Fruit fly (Drosophila melanogaster) whole organism, embryonic: ENCODE data around the gene CG17202.

ENCODE experiments used
- Adf1 ChIP-seq: fragments of 200-800 bp; sonication (Bioruptor generic); IDR thresholded peaks from 2 replicates; pipeline ENCODE4 v1.3.6; 2022; ENCODE audit warnings: missing biosample characterization, missing genetic modification characterization
- Antp ChIP-seq: fragments of 200-800 bp; sonication (Bioruptor generic); optimal IDR thresholded peaks from 3 replicates; lab custom pipeline; 2016; ENCODE audit warnings: missing biosample characterization, missing genetic modification characterization
- CG1024 ChIP-seq: fragments of 200-800 bp; sonication (Bioruptor generic); IDR thresholded peaks from 2 replicates; pipeline ENCODE4 v1.3.6; 2022; ENCODE audit warnings: missing biosample characterization, missing genetic modification characterization
- CG11456 ChIP-seq: fragments of 200-800 bp; sonication (Bioruptor generic); IDR thresholded peaks from 3 replicates; pipeline ENCODE4 v1.3.6; 2022; ENCODE audit warnings: missing biosample characterization, missing genetic modification characterization
- CG11504 ChIP-seq: fragments of 200-800 bp; sonication (Bioruptor generic); optimal IDR thresholded peaks from 3 replicates; lab custom pipeline; 2019; ENCODE audit warnings: missing biosample characterization, mild to moderate bottlenecking, missing genetic modification characterization, moderate library complexity
- CG12155 ChIP-seq: fragments of 200-800 bp; sonication (Bioruptor generic); optimal IDR thresholded peaks from 3 replicates; lab custom pipeline; 2016; ENCODE audit warnings: missing biosample characterization, missing genetic modification characterization
- CG12942 ChIP-seq: fragments of 200-800 bp; sonication (Bioruptor generic); optimal IDR thresholded peaks from 3 replicates; lab custom pipeline; 2016; ENCODE audit warnings: missing biosample characterization, missing genetic modification characterization
- CG13287 ChIP-seq: fragments of 200-800 bp; sonication (Bioruptor generic); IDR thresholded peaks from 2 replicates; pipeline ENCODE4 v1.3.6; 2022; ENCODE audit warnings: missing biosample characterization, missing genetic modification characterization; ENCODE audit not compliant: partially characterized antibody
- CG16863 ChIP-seq: fragments of 200-800 bp; sonication (Bioruptor generic); optimal IDR thresholded peaks from 3 replicates; lab custom pipeline; 2016; ENCODE audit warnings: missing biosample characterization, missing genetic modification characterization
- CG17385 ChIP-seq: fragments of 200-800 bp; sonication (Bioruptor generic); optimal IDR thresholded peaks from 3 replicates; lab custom pipeline; 2018; ENCODE audit warnings: missing biosample characterization, mild to moderate bottlenecking, missing genetic modification characterization
- CG18011 ChIP-seq: fragments of 200-800 bp; sonication (Bioruptor generic); optimal IDR thresholded peaks from 2 replicates; lab custom pipeline; 2017; ENCODE audit warnings: missing biosample characterization, missing genetic modification characterization, mild to moderate bottlenecking, moderate library complexity, missing genotype
- CG2712 ChIP-seq: fragments of 200-800 bp; optimal IDR thresholded peaks from 3 replicates; lab custom pipeline; 2019; ENCODE audit warnings: missing biosample characterization, mild to moderate bottlenecking, missing genetic modification characterization, moderate library complexity
- CG3838 ChIP-seq: fragments of 200-800 bp; sonication (Bioruptor generic); optimal IDR thresholded peaks from 3 replicates; lab custom pipeline; 2016; ENCODE audit warnings: missing biosample characterization, missing genetic modification characterization
- CG3847 ChIP-seq: fragments of 200-800 bp; sonication (Bioruptor generic); IDR thresholded peaks from 2 replicates; pipeline ENCODE4 v1.3.6; 2022; ENCODE audit warnings: missing biosample characterization, missing genetic modification characterization
- CG4328 ChIP-seq: fragments of 200-800 bp; sonication (Bioruptor generic); optimal IDR thresholded peaks from 3 replicates; lab custom pipeline; 2017; ENCODE audit warnings: missing biosample characterization, missing genetic modification reagents, missing genetic modification characterization
- CG6765 ChIP-seq: fragments of 200-800 bp; sonication (Bioruptor generic); optimal IDR thresholded peaks from 3 replicates; lab custom pipeline; 2017; ENCODE audit warnings: missing biosample characterization, mild to moderate bottlenecking, missing genetic modification characterization
- CG6854 ChIP-seq: fragments of 200-800 bp; sonication (Bioruptor generic); optimal IDR thresholded peaks from 3 replicates; lab custom pipeline; 2017; ENCODE audit warnings: missing biosample characterization, mild to moderate bottlenecking, missing genetic modification characterization
- CG8281 ChIP-seq: fragments of 200-800 bp; sonication (Bioruptor generic); optimal IDR thresholded peaks from 2 replicates; lab custom pipeline; 2018; ENCODE audit warnings: missing biosample characterization, mild to moderate bottlenecking, missing genetic modification characterization, moderate library complexity
- CG8359 ChIP-seq: fragments of 200-800 bp; sonication (Bioruptor generic); optimal IDR thresholded peaks from 2 replicates; lab custom pipeline; 2017; ENCODE audit warnings: missing biosample characterization, mild to moderate bottlenecking, missing genetic modification characterization, borderline replicate concordance
- E2f2 ChIP-seq: fragments of 200-800 bp; sonication (Bioruptor generic); IDR thresholded peaks from 2 replicates; pipeline ENCODE4 v1.3.6; 2022; ENCODE audit warnings: missing biosample characterization, missing genetic modification characterization
- Elba2 ChIP-seq: fragments of 200-800 bp; sonication (Bioruptor generic); optimal IDR thresholded peaks from 3 replicates; lab custom pipeline; 2016; ENCODE audit warnings: missing biosample characterization, missing genetic modification characterization
- Fer2 ChIP-seq: fragments of 200-800 bp; sonication (Bioruptor generic); optimal IDR thresholded peaks from 2 replicates; lab custom pipeline; 2018; ENCODE audit warnings: missing biosample characterization, mild to moderate bottlenecking, missing genetic modification characterization, moderate library complexity
- H2.0 ChIP-seq: fragments of 200-800 bp; sonication (Bioruptor generic); IDR thresholded peaks from 2 replicates; pipeline ENCODE4 v1.3.6; 2022; ENCODE audit warnings: missing biosample characterization, missing genetic modification characterization
- Hmx ChIP-seq: fragments of 200-800 bp; sonication (Bioruptor generic); optimal IDR thresholded peaks from 2 replicates; lab custom pipeline; 2016; ENCODE audit warnings: missing biosample characterization, missing genetic modification characterization
- Kr ChIP-seq: fragments of 200-800 bp; sonication (Bioruptor generic); optimal IDR thresholded peaks from 2 replicates; lab custom pipeline; 2017; ENCODE audit warnings: missing biosample characterization, mild to moderate bottlenecking, missing genetic modification characterization
- NK7.1 ChIP-seq: fragments of 200-800 bp; sonication (Bioruptor generic); optimal IDR thresholded peaks from 3 replicates; lab custom pipeline; 2016; ENCODE audit warnings: missing biosample characterization, missing genetic modification characterization
- Poxn ChIP-seq: fragments of 200-800 bp; sonication (Bioruptor generic); IDR thresholded peaks from 2 replicates; pipeline ENCODE4 v1.3.6; 2022; ENCODE audit warnings: missing biosample characterization, missing genetic modification characterization
- Trl ChIP-seq, 3 experiments: fragments of >200 bp in 2 of 3; fragments of 200-800 bp in 1 of 3; sonication (Bioruptor generic) in 1 of 3; optimal IDR thresholded peaks; 2 replicates in 1 of 3; 3 replicates in 2 of 3; lab custom pipeline; 2016 to 2017; ENCODE audit warnings: missing biosample characterization in 1 of 3, missing genetic modification characterization in 1 of 3
- aop ChIP-seq: fragments of 200-800 bp; sonication (Bioruptor generic); IDR thresholded peaks from 2 replicates; pipeline ENCODE4 v1.3.6; 2022; ENCODE audit warnings: missing biosample characterization, missing genetic modification characterization
- bab2 ChIP-seq: fragments of 200-800 bp; sonication (Bioruptor generic); optimal IDR thresholded peaks from 2 replicates; lab custom pipeline; 2016; ENCODE audit warnings: missing biosample characterization, missing genetic modification characterization
- cato ChIP-seq: fragments of 200-800 bp; sonication (Bioruptor generic); optimal IDR thresholded peaks from 2 replicates; lab custom pipeline; 2016; ENCODE audit warnings: missing biosample characterization, missing genetic modification characterization, borderline replicate concordance
- chm ChIP-seq: fragments of 200-800 bp; sonication (Bioruptor generic); IDR thresholded peaks from 2 replicates; pipeline ENCODE4 v1.3.6; 2022; ENCODE audit warnings: missing biosample characterization, missing genetic modification characterization
- cwo ChIP-seq: fragments of 200-800 bp; sonication (Bioruptor generic); optimal IDR thresholded peaks from 3 replicates; lab custom pipeline; 2017; ENCODE audit warnings: missing biosample characterization, missing genetic modification characterization, mild to moderate bottlenecking, moderate library complexity, missing genetic modification reagents
- dpn ChIP-seq, 2 experiments: fragments of 200-800 bp; sonication (Bioruptor generic); optimal IDR thresholded peaks; 3 replicates each; lab custom pipeline; 2016; ENCODE audit warnings: missing biosample characterization in 2 of 2, missing genetic modification characterization in 2 of 2
- fd64A ChIP-seq: fragments of 200-800 bp; sonication (Bioruptor generic); optimal IDR thresholded peaks from 3 replicates; lab custom pipeline; 2018; ENCODE audit warnings: missing biosample characterization, mild to moderate bottlenecking, missing genetic modification characterization
- hth ChIP-seq: fragments of >200 bp; optimal IDR thresholded peaks from 2 replicates; lab custom pipeline; 2017; ENCODE audit warnings: inconsistent platforms
- jing ChIP-seq: fragments of 200-800 bp; sonication (Bioruptor generic); optimal IDR thresholded peaks from 2 replicates; lab custom pipeline; 2018; ENCODE audit warnings: missing biosample characterization, mild to moderate bottlenecking, missing genetic modification characterization
- kay ChIP-seq: fragments of 200-800 bp; sonication (Bioruptor generic); optimal IDR thresholded peaks from 2 replicates; lab custom pipeline; 2016; ENCODE audit warnings: missing biosample characterization, missing genetic modification characterization
- lbe ChIP-seq: fragments of 200-800 bp; sonication (Bioruptor generic); optimal IDR thresholded peaks from 2 replicates; lab custom pipeline; 2016; ENCODE audit warnings: missing biosample characterization, mild to moderate bottlenecking, missing genetic modification characterization
- luna ChIP-seq: fragments of 200-800 bp; sonication (Bioruptor generic); optimal IDR thresholded peaks from 2 replicates; lab custom pipeline; 2016; ENCODE audit warnings: missing biosample characterization, missing genetic modification characterization
- p53 ChIP-seq: fragments of 200-800 bp; sonication (Bioruptor generic); optimal IDR thresholded peaks from 2 replicates; lab custom pipeline; 2016; ENCODE audit warnings: missing biosample characterization, missing genetic modification characterization
- psq ChIP-seq: fragments of 200-800 bp; sonication (Bioruptor generic); optimal IDR thresholded peaks from 2 replicates; lab custom pipeline; 2017; ENCODE audit warnings: missing biosample characterization, missing genetic modification characterization
- ro ChIP-seq: fragments of 200-800 bp; sonication (Bioruptor generic); IDR thresholded peaks from 2 replicates; pipeline ENCODE4 v1.3.6; 2022; ENCODE audit warnings: missing biosample characterization, missing genetic modification characterization
- row ChIP-seq: fragments of 200-800 bp; sonication (Bioruptor generic); IDR thresholded peaks from 3 replicates; pipeline ENCODE4 v1.3.6; 2022; ENCODE audit warnings: missing biosample characterization, missing genetic modification characterization
- sob ChIP-seq: fragments of 200-800 bp; sonication (Bioruptor generic); IDR thresholded peaks from 2 replicates; pipeline ENCODE4 v1.3.6; 2022; ENCODE audit warnings: missing biosample characterization, missing genetic modification characterization
- sr ChIP-seq: fragments of 200-800 bp; sonication (Bioruptor generic); IDR thresholded peaks from 3 replicates; pipeline ENCODE4 v1.3.6; 2022; ENCODE audit warnings: missing biosample characterization, missing genetic modification characterization
- tio ChIP-seq: fragments of 200-800 bp; sonication (Bioruptor generic); optimal IDR thresholded peaks from 2 replicates; lab custom pipeline; 2017; ENCODE audit warnings: missing biosample characterization, missing genetic modification characterization, inconsistent platforms
- ttk ChIP-seq: fragments of 200-800 bp; sonication (Bioruptor generic); IDR thresholded peaks from 2 replicates; pipeline ENCODE4 v2.1.2; 2022; ENCODE audit warnings: missing biosample characterization, missing genetic modification characterization
- unc-4 ChIP-seq: fragments of 200-800 bp; sonication (Bioruptor generic); IDR thresholded peaks from 2 replicates; pipeline ENCODE4 v1.3.6; 2022; ENCODE audit warnings: missing biosample characterization, missing genetic modification characterization; ENCODE audit not compliant: partially characterized antibody
- usp ChIP-seq: fragments of >200 bp; optimal IDR thresholded peaks from 2 replicates; lab custom pipeline; 2017; ENCODE audit warnings: missing biosample characterization, missing genetic modification characterization
- wor ChIP-seq: fragments of 200-800 bp; sonication (Bioruptor generic); IDR thresholded peaks from 2 replicates; pipeline ENCODE4 v1.3.6; 2022; ENCODE audit warnings: missing biosample characterization, missing genetic modification characterization

The CG17202 gene

DNA sequence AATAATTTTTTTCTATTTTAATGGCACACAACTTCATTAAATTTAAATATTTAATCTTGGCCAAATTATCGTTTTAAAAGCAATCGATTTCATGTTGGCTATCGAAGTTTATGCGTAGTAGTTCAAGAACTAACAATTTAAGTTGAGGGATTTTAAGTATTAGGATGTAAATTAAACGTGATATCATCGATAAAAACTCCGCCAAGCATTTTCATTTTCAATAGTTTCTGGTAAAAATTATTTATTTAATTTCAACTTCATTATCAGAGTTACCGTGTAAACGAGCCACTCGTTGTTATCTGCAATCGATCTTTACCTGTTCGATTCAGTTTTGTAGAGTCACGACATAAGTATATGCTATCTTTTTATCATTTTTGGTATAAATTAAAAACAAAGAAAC, 19.6 kb upstream of the CG17202 start (continued):
- TF ChIP-seq Hmx (GFP tag; lab: Kevin White, UChicago) = peak; percentile 87
- no peak for TF ChIP-seq usp (GFP tag; lab: Kevin White, UChicago)
- peak; percentile 81 for TF ChIP-seq Elba2 (GFP tag; lab: Kevin White, UChicago)
- TF ChIP-seq wor (GFP tag; lab: Robert Waterston, UW) = peak; percentile 92
- peak; percentile 100 for TF ChIP-seq chm (GFP tag; lab: Robert Waterston, UW)
- peak; percentile 93 for TF ChIP-seq ttk (GFP tag; lab: Robert Waterston, UW)
- peak; percentile 99 for TF ChIP-seq CG6765
- TF ChIP-seq hth (lab: Kevin White, UChicago) = no peak
- TF ChIP-seq dpn (GFP tag; optimal IDR thresholded peaks at IDR 0.05; lab: Kevin White, UChicago) = peak; percentile 94
- peak; percentile 97 for TF ChIP-seq CG11504 (tag; lab: Kevin White, UChicago)
- TF ChIP-seq aop (GFP tag; lab: Robert Waterston, UW) = peak; percentile 90
- TF ChIP-seq ro = peak; percentile 63
- peak; percentile 71; the same call in 1 of the 2 replicates for TF ChIP-seq CG13287 (GFP tag; lab: Robert Waterston, UW)
- TF ChIP-seq CG16863 (GFP tag; lab: Kevin White, UChicago) = peak; percentile 93
- TF ChIP-seq Kr (GFP tag; lab: Kevin White, UChicago) = peak; percentile 36
- peak; percentile 54 for TF ChIP-seq Poxn
- peak; percentile 97 for TF ChIP-seq lbe (GFP tag; lab: Kevin White, UChicago)
- peak; percentile 97 for TF ChIP-seq CG1024 (GFP tag; lab: Robert Waterston, UW)
- peak; percentile 96 for TF ChIP-seq CG12155 (GFP tag; lab: Kevin White, UChicago)
- peak; percentile 85 for TF ChIP-seq E2f2
- peak; percentile 95 for TF ChIP-seq fd64A (GFP tag; lab: Kevin White, UChicago)
- peak; percentile 96 for TF ChIP-seq H2.0 (GFP tag; lab: Robert Waterston, UW)
- peak; percentile 99 for TF ChIP-seq CG2712 (tag; lab: Kevin White, UChicago)
- TF ChIP-seq p53 (GFP tag; lab: Kevin White, UChicago) = peak; percentile 80
- no peak for TF ChIP-seq tio (GFP tag; lab: Kevin White, UChicago)
- peak; percentile 98 for TF ChIP-seq CG6854 (GFP tag; lab: Kevin White, UChicago)
- TF ChIP-seq CG8281 (tag; lab: Kevin White, UChicago) = peak; percentile 91
- peak; percentile 92 for TF ChIP-seq CG12942 (GFP tag; lab: Kevin White, UChicago)
- peak; percentile 94 for TF ChIP-seq cato (GFP tag; lab: Kevin White, UChicago)
- TF ChIP-seq Trl (optimal IDR thresholded peaks at IDR 0.05; lab: Kevin White, UChicago) = no peak
- TF ChIP-seq Trl (GFP tag; optimal IDR thresholded peaks at IDR 0.05; lab: Kevin White, UChicago) = peak; percentile 95
- peak; percentile 97 for TF ChIP-seq Fer2 (tag; lab: Kevin White, UChicago)
- peak; percentile 84 for TF ChIP-seq CG18011 (GFP tag; lab: Kevin White, UChicago)
- TF ChIP-seq CG4328 (GFP tag; lab: Kevin White, UChicago) = peak; percentile 97
- no peak for TF ChIP-seq unc-4 (GFP tag; lab: Robert Waterston, UW)
- TF ChIP-seq cwo (GFP tag; lab: Kevin White, UChicago) = peak; percentile 94
- TF ChIP-seq psq (GFP tag; lab: Kevin White, UChicago) = peak; percentile 87
- peak; percentile 90 for TF ChIP-seq CG3838 (GFP tag; lab: Kevin White, UChicago)
- TF ChIP-seq bab2 (GFP tag; lab: Kevin White, UChicago) = peak; percentile 95
- TF ChIP-seq CG11456 (GFP tag; lab: Robert Waterston, UW) = peak; percentile 93; the same call in 2 of the 3 replicates
- peak; percentile 95 for TF ChIP-seq NK7.1 (GFP tag; lab: Kevin White, UChicago)
- peak; percentile 97 for TF ChIP-seq sob (GFP tag; lab: Robert Waterston, UW)
- peak; percentile 83 for TF ChIP-seq sr (GFP tag; lab: Robert Waterston, UW)
- peak; percentile 92 for TF ChIP-seq CG8359 (GFP tag; lab: Kevin White, UChicago)
- TF ChIP-seq luna (GFP tag; lab: Kevin White, UChicago) = peak; percentile 75
- peak; percentile 89 for TF ChIP-seq kay (GFP tag; lab: Kevin White, UChicago)
- peak; percentile 93 for TF ChIP-seq jing (GFP tag; lab: Kevin White, UChicago)
- TF ChIP-seq CG3847 (GFP tag; lab: Robert Waterston, UW) = peak; percentile 94
- peak; percentile 77 for TF ChIP-seq Adf1 (GFP tag; lab: Robert Waterston, UW)
- peak; percentile 96 for TF ChIP-seq CG17385 (GFP tag; lab: Kevin White, UChicago)
- peak; percentile 86 for TF ChIP-seq Antp (GFP tag; lab: Kevin White, UChicago)
- TF ChIP-seq row (GFP tag; lab: Robert Waterston, UW) = peak; percentile 98
